Worm (Caenorhabditis elegans): Measurements from ENCODE around the gene Y59E9AL.4.

The Y59E9AL.4 gene

DNA sequence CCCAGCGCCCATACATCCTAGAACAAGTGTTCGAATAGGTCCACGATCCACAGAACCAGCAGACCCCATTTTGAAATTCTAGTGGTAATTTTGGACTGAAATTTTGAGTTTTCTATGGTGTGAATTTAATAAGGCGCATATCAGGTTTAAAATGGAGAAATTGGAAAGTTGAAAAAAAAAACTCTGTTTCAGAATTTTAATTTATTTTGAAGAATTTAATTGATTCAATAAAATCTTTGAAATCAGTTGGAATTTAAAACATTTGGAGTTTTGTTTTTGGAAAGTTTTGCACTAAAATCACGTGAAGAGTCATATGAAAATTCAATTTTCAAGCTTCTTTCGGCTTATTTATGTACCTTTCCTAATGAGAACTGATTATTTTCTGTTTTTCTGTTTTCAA is 19.5 kb downstream of the Y59E9AL.4 start, which contains the start of gene gpa-18:
TSS of gene gpa-18 (minus strand) at position 101 of the 400 bp plus-strand sequence.
- TF ChIP-seq ceh-83 (GFP tag; optimal IDR thresholded peaks at IDR 0.05) (no peak), nhr-237 (tag; optimal IDR thresholded peaks at IDR 0.05) (no peak), lin-13 (tag; optimal IDR thresholded peaks at IDR 0.05) (no peak), nhr-76 (tag; optimal IDR thresholded peaks at IDR 0.05) (no peak), sem-2 (GFP tag; optimal IDR thresholded peaks at IDR 0.05) (no peak), bed-3 (GFP tag; optimal IDR thresholded peaks at IDR 0.05) (no peak), unc-120 (tag; optimal IDR thresholded peaks at IDR 0.05; ENCODE audit: poor library complexity, severe bottlenecking) (no peak), hlh-1 (tag; optimal IDR thresholded peaks at IDR 0.05) (no peak), mep-1 (tag; optimal IDR thresholded peaks at IDR 0.05) (no peak), mls-2 (tag; optimal IDR thresholded peaks at IDR 0.05) (no peak), ceh-39 (tag; optimal IDR thresholded peaks at IDR 0.05) (no peak), zip-8 (tag; optimal IDR thresholded peaks at IDR 0.05) (no peak), nhr-2 (tag; optimal IDR thresholded peaks at IDR 0.05) (no peak), elt-3 (tag; optimal IDR thresholded peaks at IDR 0.05) (no peak), ham-2 (GFP tag; optimal IDR thresholded peaks at IDR 0.05) (no peak), blmp-1 (tag; optimal IDR thresholded peaks at IDR 0.05) (no peak), snpc-4 (tag; optimal IDR thresholded peaks at IDR 0.05) (no peak), lin-32 (GFP tag; optimal IDR thresholded peaks at IDR 0.05) (no peak)

- no peak for TF ChIP-seq sptf-1 (tag; optimal IDR thresholded peaks at IDR 0.05)
- no peak for TF ChIP-seq nhr-28 (tag; optimal IDR thresholded peaks at IDR 0.05)
- TF ChIP-seq mep-1 (tag; optimal IDR thresholded peaks at IDR 0.05), result no peak
- TF ChIP-seq drap-1 (GFP tag; optimal IDR thresholded peaks at IDR 0.05), result no peak
- TF ChIP-seq ceh-39 (tag; optimal IDR thresholded peaks at IDR 0.05), result no peak
- no peak for TF ChIP-seq mab-5 (tag; optimal IDR thresholded peaks at IDR 0.05)
- TF ChIP-seq mls-2 (tag; optimal IDR thresholded peaks at IDR 0.05), result no peak
- TF ChIP-seq ceh-43 (GFP tag; optimal IDR thresholded peaks at IDR 0.05), result no peak
- no peak for TF ChIP-seq unc-120 (tag; optimal IDR thresholded peaks at IDR 0.05; ENCODE audit: poor library complexity, severe bottlenecking)
- TF ChIP-seq nhr-12 (tag; optimal IDR thresholded peaks at IDR 0.05), result no peak
- TF ChIP-seq hlh-1 (tag; optimal IDR thresholded peaks at IDR 0.05), result no peak
- no peak for TF ChIP-seq unc-39 (tag; optimal IDR thresholded peaks at IDR 0.05)
- TF ChIP-seq nhr-2 (tag; optimal IDR thresholded peaks at IDR 0.05), result no peak
- TF ChIP-seq lin-13 (tag; optimal IDR thresholded peaks at IDR 0.05), result no peak
- no peak for TF ChIP-seq ceh-83 (GFP tag; optimal IDR thresholded peaks at IDR 0.05)
- TF ChIP-seq pha-4 (tag; optimal IDR thresholded peaks at IDR 0.05), result no peak
- TF ChIP-seq M03D4.4 (tag; optimal IDR thresholded peaks at IDR 0.05), result no peak
These were observed 26.9 kb downstream of the Y59E9AL.4 start for ce11 chrIV:5188051-5188450.

- TF ChIP-seq unc-39 (tag; optimal IDR thresholded peaks at IDR 0.05) (no peak), pha-4 (tag; optimal IDR thresholded peaks at IDR 0.05) (no peak), ham-2 (GFP tag; optimal IDR thresholded peaks at IDR 0.05) (no peak), unc-120 (tag; optimal IDR thresholded peaks at IDR 0.05; ENCODE audit: poor library complexity, severe bottlenecking) (no peak), nhr-76 (tag; optimal IDR thresholded peaks at IDR 0.05) (no peak), nhr-28 (tag; optimal IDR thresholded peaks at IDR 0.05) (no peak), blmp-1 (tag; optimal IDR thresholded peaks at IDR 0.05) (no peak)
These were observed 28.3 kb downstream of the Y59E9AL.4 start, which contains the start of the genes W03F8.6 and mtrf-1L for ce11 chrIV:5186480-5187205. Gene W03F8.6 (minus strand): TSS chrIV:5186580. Gene mtrf-1L (plus strand): TSS chrIV:5187155.

ce11 chrIV:5183755-5184166 is 31.2 kb downstream of the Y59E9AL.4 start, which contains the start of gene W03F8.4:
Gene W03F8.4 (plus strand): TSS chrIV:5184123.
- TF ChIP-seq lin-13 (tag; optimal IDR thresholded peaks at IDR 0.05), result peak; percentile 94
- TF ChIP-seq mab-5 (tag; optimal IDR thresholded peaks at IDR 0.05), result peak; percentile 4
- no peak for TF ChIP-seq flh-1 (GFP tag; optimal IDR thresholded peaks at IDR 0.05)
- no peak for TF ChIP-seq elt-3 (tag; optimal IDR thresholded peaks at IDR 0.05)
- no peak for TF ChIP-seq zip-8 (tag; optimal IDR thresholded peaks at IDR 0.05)
- peak; percentile 24 for TF ChIP-seq bed-3 (GFP tag; optimal IDR thresholded peaks at IDR 0.05)
- TF ChIP-seq nhr-2 (tag; optimal IDR thresholded peaks at IDR 0.05), result no peak
- TF ChIP-seq nhr-237 (tag; optimal IDR thresholded peaks at IDR 0.05), result peak; percentile 87
- peak; percentile 93 for TF ChIP-seq mep-1 (tag; optimal IDR thresholded peaks at IDR 0.05)
- TF ChIP-seq elt-1 (tag; optimal IDR thresholded peaks at IDR 0.05; ENCODE audit: borderline replicate concordance, insufficient read depth), result no peak
- peak; percentile 91 for TF ChIP-seq pha-4 (tag; optimal IDR thresholded peaks at IDR 0.05)
- TF ChIP-seq blmp-1 (tag; optimal IDR thresholded peaks at IDR 0.05), result peak; percentile 96
- no peak for TF ChIP-seq lin-32 (GFP tag; optimal IDR thresholded peaks at IDR 0.05)
- TF ChIP-seq ceh-43 (GFP tag; optimal IDR thresholded peaks at IDR 0.05), result peak; percentile 45
- TF ChIP-seq M03D4.4 (tag; optimal IDR thresholded peaks at IDR 0.05), result peak; percentile 61
- TF ChIP-seq ceh-83 (GFP tag; optimal IDR thresholded peaks at IDR 0.05), result peak; percentile 89
- peak; percentile 46 for TF ChIP-seq ham-2 (GFP tag; optimal IDR thresholded peaks at IDR 0.05)
- TF ChIP-seq nhr-28 (tag; optimal IDR thresholded peaks at IDR 0.05), result no peak
- peak; percentile 68 for TF ChIP-seq mls-2 (tag; optimal IDR thresholded peaks at IDR 0.05)
- peak; percentile 64 for TF ChIP-seq ceh-39 (tag; optimal IDR thresholded peaks at IDR 0.05)
- TF ChIP-seq cnd-1 (tag; optimal IDR thresholded peaks at IDR 0.05), result peak; percentile 50
- peak; percentile 75 for TF ChIP-seq drap-1 (GFP tag; optimal IDR thresholded peaks at IDR 0.05)
- peak; percentile 28 for TF ChIP-seq hlh-1 (tag; optimal IDR thresholded peaks at IDR 0.05)
- no peak for TF ChIP-seq nhr-76 (tag; optimal IDR thresholded peaks at IDR 0.05)
- TF ChIP-seq unc-120 (tag; optimal IDR thresholded peaks at IDR 0.05; ENCODE audit: poor library complexity, severe bottlenecking), result peak; percentile 87
- peak; percentile 13 for TF ChIP-seq ztf-11 (tag; optimal IDR thresholded peaks at IDR 0.05)
- TF ChIP-seq ces-1 (GFP tag; optimal IDR thresholded peaks at IDR 0.05), result peak; percentile 62
- TF ChIP-seq unc-39 (tag; optimal IDR thresholded peaks at IDR 0.05), result peak; percentile 12
- TF ChIP-seq sptf-1 (tag; optimal IDR thresholded peaks at IDR 0.05), result peak; percentile 79
- TF ChIP-seq sem-2 (GFP tag; optimal IDR thresholded peaks at IDR 0.05), result peak; percentile 45
- no peak for TF ChIP-seq nhr-12 (tag; optimal IDR thresholded peaks at IDR 0.05)
- TF ChIP-seq unc-62 (GFP tag; optimal IDR thresholded peaks at IDR 0.05), result peak; percentile 51
- TF ChIP-seq tbx-8 (GFP tag; optimal IDR thresholded peaks at IDR 0.05), result peak; percentile 68
- TF ChIP-seq snpc-4 (tag; optimal IDR thresholded peaks at IDR 0.05), result no peak
- peak; percentile 86 for TF ChIP-seq lsy-2 (tag; optimal IDR thresholded peaks at IDR 0.05)
